Fruit fly (Drosophila melanogaster) whole organism, pupa: ENCODE results near the gene Moca-cyp.

Experiments used
- CG12605 ChIP-seq: fragments of 200-800 bp; sonication (Bioruptor generic); IDR thresholded peaks from 2 replicates; pipeline ENCODE4 v1.3.6; 2022; ENCODE audit warnings: missing biosample characterization, missing genetic modification characterization
- CG13204 ChIP-seq: fragments of 200-800 bp; sonication (Bioruptor generic); optimal IDR thresholded peaks from 2 replicates; lab custom pipeline; 2018; ENCODE audit warnings: missing biosample characterization, mild to moderate bottlenecking, missing genetic modification characterization, moderate library complexity
- CG14655 ChIP-seq: fragments of 200-800 bp; sonication (Bioruptor generic); optimal IDR thresholded peaks from 3 replicates; lab custom pipeline; 2017; ENCODE audit warnings: mild to moderate bottlenecking, missing biosample characterization, missing genetic modification reagents, missing genetic modification characterization
- CG17806 ChIP-seq: fragments of 200-800 bp; sonication (Bioruptor generic); optimal IDR thresholded peaks from 2 replicates; lab custom pipeline; 2018; ENCODE audit warnings: missing biosample characterization, mild to moderate bottlenecking, missing genetic modification characterization, moderate library complexity
- CG8159 ChIP-seq: fragments of 200-800 bp; sonication (Bioruptor generic); optimal IDR thresholded peaks from 3 replicates; lab custom pipeline; 2018; ENCODE audit warnings: missing biosample characterization, mild to moderate bottlenecking, missing genetic modification characterization, moderate library complexity
- CG9948 ChIP-seq: fragments of 200-800 bp; sonication (Bioruptor generic); optimal IDR thresholded peaks from 2 replicates; lab custom pipeline; 2018; ENCODE audit warnings: missing biosample characterization, mild to moderate bottlenecking, missing genetic modification characterization, moderate library complexity
- D1 ChIP-seq: fragments of 200-800 bp; sonication (Bioruptor generic); optimal IDR thresholded peaks from 2 replicates; lab custom pipeline; 2018; ENCODE audit warnings: missing biosample characterization, mild to moderate bottlenecking, missing genetic modification characterization, moderate library complexity
- EcR ChIP-seq: fragments of 200-800 bp; sonication (Bioruptor generic); optimal IDR thresholded peaks from 3 replicates; lab custom pipeline; 2019; ENCODE audit warnings: missing biosample characterization, missing genetic modification characterization, mild to moderate bottlenecking, moderate library complexity, missing genetic modification reagents
- Pif1A ChIP-seq: fragments of 200-800 bp; sonication (Bioruptor generic); optimal IDR thresholded peaks from 3 replicates; lab custom pipeline; 2016; ENCODE audit warnings: missing biosample characterization, missing genetic modification characterization
- Snoo ChIP-seq: fragments of 200-800 bp; sonication (Bioruptor generic); optimal IDR thresholded peaks from 3 replicates; lab custom pipeline; 2017; ENCODE audit warnings: missing biosample characterization, mild to moderate bottlenecking, missing genetic modification characterization, inconsistent platforms

DNA sequence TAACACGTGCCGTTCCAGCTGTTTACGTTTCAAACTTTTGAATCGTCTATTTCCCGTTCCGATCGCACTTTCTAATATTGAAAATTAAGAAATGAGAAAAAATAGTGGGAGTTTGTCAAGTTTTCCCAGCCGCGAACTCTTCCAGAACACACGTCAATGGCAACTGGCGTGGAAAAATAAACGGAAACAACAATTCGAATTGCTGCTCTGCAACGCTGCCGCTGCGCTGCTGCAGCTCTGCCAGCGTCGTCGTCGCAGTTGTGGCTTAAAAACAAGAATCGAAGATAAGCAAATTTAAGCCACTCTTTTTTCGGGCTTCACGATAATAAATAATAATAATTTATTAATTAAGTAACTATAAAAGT, 9.0 kb upstream of the Moca-cyp start:
- TF ChIP-seq CG14655 (GFP tag; lab: Kevin White, UChicago) = no peak
- TF ChIP-seq D1 (tag; lab: Kevin White, UChicago) = no peak
- TF ChIP-seq Pif1A = no peak
- TF ChIP-seq CG8159 = no peak
- TF ChIP-seq EcR (GFP tag; lab: Kevin White, UChicago) = no peak
- no peak for TF ChIP-seq CG17806
- no peak for TF ChIP-seq CG12605
- no peak for TF ChIP-seq CG9948
- no peak for TF ChIP-seq CG13204 (GFP tag; lab: Kevin White, UChicago)
- TF ChIP-seq Snoo (tag; lab: Kevin White, UChicago) = no peak
